Worm (Caenorhabditis elegans) whole organism, midembryonic: ENCODE results near the gene F44A6.4.

Experiments used
- T22C8.4 ChIP-seq: fragments of 200-800 bp; sonication (Bioruptor generic); IDR thresholded peaks from 2 replicates; pipeline ENCODE4 v1.3.6; 2022; ENCODE audit warnings: missing genetic modification characterization, missing compliant biosample characterization
- cog-1 ChIP-seq: sonication (generic microtip); optimal IDR thresholded peaks from 2 replicates; lab custom pipeline; 2016; ENCODE audit warnings: missing genetic modification characterization, missing compliant biosample characterization
- flt-1 ChIP-seq: fragments of 200-800 bp; sonication (Bioruptor generic); IDR thresholded peaks from 2 replicates; pipeline ENCODE4 v1.3.6; 2022; ENCODE audit warnings: missing genetic modification characterization, missing compliant biosample characterization
- klf-2 ChIP-seq: fragments of 200-800 bp; sonication (Bioruptor generic); conservative IDR thresholded peaks from 2 replicates; pipeline ENCODE4 v1.3.6; 2022; ENCODE audit warnings: missing genetic modification reagents, missing genetic modification characterization, missing compliant biosample characterization
- med-1 ChIP-seq: sonication (generic microtip); optimal IDR thresholded peaks from 2 replicates; lab custom pipeline; 2017; ENCODE audit warnings: missing genetic modification characterization, mild to moderate bottlenecking, missing compliant biosample characterization, antibody characterized with exemption, missing genetic modification reagents; ENCODE audit not compliant: insufficient read depth
- ref-1 ChIP-seq: fragments of 200-800 bp; sonication (Bioruptor generic); conservative IDR thresholded peaks from 2 replicates; pipeline ENCODE4 v1.3.6; 2022; ENCODE audit warnings: missing genetic modification reagents, missing genetic modification characterization, missing compliant biosample characterization
- tab-1 ChIP-seq: fragments of 200-800 bp; sonication (Bioruptor generic); IDR thresholded peaks from 2 replicates; pipeline ENCODE4 v1.3.6; 2022; ENCODE audit warnings: missing genetic modification characterization, missing compliant biosample characterization
- ztf-29 ChIP-seq: fragments of 200-800 bp; sonication (Bioruptor generic); IDR thresholded peaks from 2 replicates; pipeline ENCODE4 v1.3.6; 2022; ENCODE audit warnings: missing genetic modification reagents, missing genetic modification characterization, missing compliant biosample characterization

DNA sequence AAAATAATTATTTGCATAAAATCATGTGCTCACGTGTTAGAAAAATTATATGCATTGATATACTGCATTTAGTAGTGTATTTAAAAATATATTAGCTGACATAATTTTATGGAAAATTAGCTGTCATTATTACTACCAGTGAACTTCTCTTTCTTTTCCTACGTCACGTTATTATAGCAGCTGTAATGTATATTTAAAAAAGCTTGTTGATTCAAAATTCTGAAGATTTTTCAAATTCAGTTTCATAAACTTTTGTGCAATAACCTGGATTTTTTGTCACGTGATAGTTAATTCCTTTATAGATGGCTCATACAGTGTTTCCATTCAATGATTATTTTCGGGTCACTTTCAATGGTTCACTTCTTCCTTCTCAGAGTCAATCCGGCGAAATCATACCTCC, 2.8 kb downstream of the F44A6.4 start, which contains the start of gene F44A6.3:
- TF ChIP-seq cog-1 (tag; lab: Kevin White, UChicago) (no peak), klf-2 (GFP tag; lab: Robert Waterston, UW) (no peak), flt-1 (GFP tag; lab: Robert Waterston, UW) (no peak), ztf-29 (GFP tag; lab: Robert Waterston, UW) (no peak), T22C8.4 (GFP tag; lab: Robert Waterston, UW) (no peak), ref-1 (GFP tag; lab: Robert Waterston, UW) (no peak), tab-1 (GFP tag; lab: Robert Waterston, UW) (no peak), med-1 (GFP tag; lab: Kevin White, UChicago) (no peak)
